Worm (Caenorhabditis elegans) whole organism, early embryonic: ENCODE measurements around the gene msp-31.

Experiments used
- ama-1 ChIP-seq: fragments of 150-350 bp; optimal IDR thresholded peaks from 2 replicates; lab custom pipeline; 2014
- flt-1 ChIP-seq: fragments of 200-800 bp; sonication (Bioruptor generic); IDR thresholded peaks from 2 replicates; pipeline ENCODE4 v1.3.6; 2022; ENCODE audit warnings: missing genetic modification characterization, missing compliant biosample characterization

ce11 chrII:4874335-4874861, 42.0 kb downstream of the msp-31 start, which contains the start of gene F11G11.15:
- TF ChIP-seq flt-1: no peak
- TF ChIP-seq ama-1 (lab: Kevin White, UChicago): no peak
